Worm (Caenorhabditis elegans) whole organism, late embryonic: ENCODE measurements around the gene F13C5.1.

Source experiments
- C08G9.2 ChIP-seq: sonication (generic microtip); optimal IDR thresholded peaks from 2 replicates; lab custom pipeline; 2016; ENCODE audit warnings: mild to moderate bottlenecking, missing genetic modification characterization, moderate library complexity, missing compliant biosample characterization
- F13H6.1 ChIP-seq: sonication (generic microtip); optimal IDR thresholded peaks from 2 replicates; lab custom pipeline; 2016; ENCODE audit warnings: missing genetic modification characterization, missing compliant biosample characterization
- K02D7.2 ChIP-seq: sonication (generic microtip); optimal IDR thresholded peaks from 2 replicates; lab custom pipeline; 2017; ENCODE audit warnings: mild to moderate bottlenecking, missing genetic modification characterization, missing compliant biosample characterization
- ama-1 ChIP-seq: fragments of 150-350 bp; optimal IDR thresholded peaks from 2 replicates; lab custom pipeline; 2014
- ceh-14 ChIP-seq: sonication (generic microtip); optimal IDR thresholded peaks from 2 replicates; lab custom pipeline; 2016; ENCODE audit warnings: missing genotype, missing genetic modification characterization, missing compliant biosample characterization
- ceh-2 ChIP-seq: sonication (generic microtip); optimal IDR thresholded peaks from 2 replicates; lab custom pipeline; 2016; ENCODE audit warnings: missing genotype, missing genetic modification characterization, missing compliant biosample characterization
- ceh-45 ChIP-seq: fragments of 200-800 bp; sonication (Bioruptor generic); IDR thresholded peaks from 2 replicates; pipeline ENCODE4 v1.3.6; 2022; ENCODE audit warnings: missing genetic modification reagents, missing genetic modification characterization, missing compliant biosample characterization
- ceh-48 ChIP-seq: sonication (generic microtip); optimal IDR thresholded peaks from 2 replicates; lab custom pipeline; 2016; ENCODE audit warnings: missing genetic modification characterization, inconsistent platforms, missing compliant biosample characterization
- che-1 ChIP-seq: sonication (generic microtip); optimal IDR thresholded peaks from 2 replicates; lab custom pipeline; 2016; ENCODE audit warnings: mild to moderate bottlenecking, missing genetic modification characterization, missing compliant biosample characterization
- elt-4 ChIP-seq: sonication (generic microtip); optimal IDR thresholded peaks from 2 replicates; lab custom pipeline; 2016; ENCODE audit warnings: missing genetic modification characterization, missing compliant biosample characterization
- fax-1 ChIP-seq: sonication (generic microtip); optimal IDR thresholded peaks from 2 replicates; lab custom pipeline; 2016; ENCODE audit warnings: missing genotype, missing genetic modification characterization, missing compliant biosample characterization
- fkh-6 ChIP-seq: sonication (generic microtip); optimal IDR thresholded peaks from 2 replicates; lab custom pipeline; 2016; ENCODE audit warnings: missing genetic modification characterization, missing compliant biosample characterization
- hlh-30 ChIP-seq: sonication (generic microtip); optimal IDR thresholded peaks from 2 replicates; lab custom pipeline; 2017; ENCODE audit warnings: antibody characterized with exemption, missing genetic modification characterization, missing compliant biosample characterization; ENCODE audit not compliant: insufficient read depth
- hlh-6 ChIP-seq: sonication (generic microtip); optimal IDR thresholded peaks from 2 replicates; lab custom pipeline; 2016; ENCODE audit warnings: missing genotype, missing genetic modification characterization, missing compliant biosample characterization
- hlh-8 ChIP-seq: sonication (generic microtip); optimal IDR thresholded peaks from 2 replicates; lab custom pipeline; 2016; ENCODE audit warnings: missing genotype, missing genetic modification characterization, missing compliant biosample characterization
- lim-6 ChIP-seq: sonication (generic microtip); optimal IDR thresholded peaks from 2 replicates; lab custom pipeline; 2016; ENCODE audit warnings: missing genetic modification characterization, missing compliant biosample characterization
- lin-11 ChIP-seq: fragments of 200-800 bp; sonication (Bioruptor generic); optimal IDR thresholded peaks from 2 replicates; lab custom pipeline; 2018; ENCODE audit warnings: mild to moderate bottlenecking, missing genetic modification characterization, missing compliant biosample characterization
- nfya-1 ChIP-seq: sonication (generic microtip); optimal IDR thresholded peaks from 2 replicates; lab custom pipeline; 2017; ENCODE audit warnings: missing genetic modification characterization, mild to moderate bottlenecking, missing compliant biosample characterization, antibody characterized with exemption, moderate library complexity
- odd-2 ChIP-seq: sonication (generic microtip); optimal IDR thresholded peaks from 2 replicates; lab custom pipeline; 2017; ENCODE audit warnings: antibody characterized with exemption, mild to moderate bottlenecking, missing genetic modification characterization, missing compliant biosample characterization
- pat-9 ChIP-seq: fragments of 200-800 bp; sonication (Bioruptor generic); optimal IDR thresholded peaks from 2 replicates; lab custom pipeline; 2018; ENCODE audit warnings: mild to moderate bottlenecking, missing genetic modification characterization, moderate library complexity, missing compliant biosample characterization
- pqm-1 ChIP-seq: sonication (generic microtip); optimal IDR thresholded peaks from 2 replicates; lab custom pipeline; 2016; ENCODE audit warnings: missing genetic modification characterization, missing compliant biosample characterization
- pros-1 ChIP-seq: fragments of 150-350 bp; optimal IDR thresholded peaks from 2 replicates; lab custom pipeline; 2014; ENCODE audit warnings: missing biosample characterization, missing genetic modification reagents, missing genetic modification characterization
- ref-2 ChIP-seq: sonication (generic microtip); optimal IDR thresholded peaks from 2 replicates; lab custom pipeline; 2016; ENCODE audit warnings: missing genetic modification characterization, missing compliant biosample characterization
- sox-4 ChIP-seq: sonication (generic microtip); optimal IDR thresholded peaks from 2 replicates; lab custom pipeline; 2017; ENCODE audit warnings: mild to moderate bottlenecking, missing genetic modification characterization, inconsistent platforms, missing compliant biosample characterization
- syd-9 ChIP-seq: sonication (generic microtip); optimal IDR thresholded peaks from 2 replicates; lab custom pipeline; 2016; ENCODE audit warnings: mild to moderate bottlenecking, missing genetic modification characterization, moderate library complexity, missing compliant biosample characterization
- tbx-2 ChIP-seq: sonication (generic microtip); optimal IDR thresholded peaks from 2 replicates; lab custom pipeline; 2016; ENCODE audit warnings: missing genetic modification characterization, missing compliant biosample characterization
- ttx-3 ChIP-seq: sonication (generic microtip); optimal IDR thresholded peaks from 2 replicates; lab custom pipeline; 2016; ENCODE audit warnings: missing genetic modification reagents, missing genetic modification characterization, missing compliant biosample characterization
- unc-3 ChIP-seq, 2 experiments: fragments of 200-800 bp in 1 of 2; sonication (Bioruptor generic) in 1 of 2; sonication (generic microtip) in 1 of 2; conservative IDR thresholded peaks in 1 of 2; optimal IDR thresholded peaks in 1 of 2; 2 replicates each; pipeline versions ENCODE4 v1.3.6 to Lab custom; 2016 to 2022; ENCODE audit warnings: missing compliant biosample characterization in 2 of 2, missing genetic modification characterization in 2 of 2, missing genetic modification reagents in 1 of 2
- unc-86 ChIP-seq: sonication (generic microtip); optimal IDR thresholded peaks from 2 replicates; lab custom pipeline; 2016; ENCODE audit warnings: missing genetic modification characterization, missing compliant biosample characterization
- zip-5 ChIP-seq: sonication (generic microtip); optimal IDR thresholded peaks from 2 replicates; lab custom pipeline; 2016; ENCODE audit warnings: missing genetic modification characterization, missing compliant biosample characterization

Gene F13C5.1

ce11 chrX:573270-573669, 28.7 kb upstream of the F13C5.1 start:
- no peak for TF ChIP-seq unc-3 (GFP tag; conservative IDR thresholded peaks at IDR 0.05; lab: Robert Waterston, UW)
- no peak for TF ChIP-seq unc-3 (tag; optimal IDR thresholded peaks at IDR 0.05; lab: Kevin White, UChicago)

ce11 chrX:575084-575483, 26.9 kb upstream of the F13C5.1 start:
- TF ChIP-seq nfya-1 (tag; lab: Kevin White, UChicago) (no peak), ceh-2 (tag; lab: Kevin White, UChicago) (no peak), ama-1 (no peak), pros-1 (tag; lab: Kevin White, UChicago) (no peak), pat-9 (tag; lab: Kevin White, UChicago) (no peak), syd-9 (no peak), C08G9.2 (tag; lab: Kevin White, UChicago) (no peak)

- no peak for TF ChIP-seq sox-4 (tag; lab: Kevin White, UChicago)
- TF ChIP-seq ceh-48 (tag; lab: Kevin White, UChicago): no peak
- TF ChIP-seq hlh-30 (tag; lab: Kevin White, UChicago): no peak
- no peak for TF ChIP-seq syd-9
- TF ChIP-seq tbx-2 (tag; lab: Kevin White, UChicago): no peak
- TF ChIP-seq, all 69 proteins: peak for 0
Observed at ce11 chrX:581754-582153, 20.2 kb upstream of the F13C5.1 start.

- no peak for TF ChIP-seq che-1 (tag; lab: Kevin White, UChicago)
- no peak for TF ChIP-seq C08G9.2 (tag; lab: Kevin White, UChicago)
- no peak for TF ChIP-seq ceh-45 (GFP tag; lab: Robert Waterston, UW)
- TF ChIP-seq hlh-6 (tag; lab: Kevin White, UChicago): no peak
- no peak for TF ChIP-seq ttx-3 (tag; lab: Kevin White, UChicago)
- TF ChIP-seq sox-4 (tag; lab: Kevin White, UChicago): no peak
- no peak for TF ChIP-seq lim-6 (tag; lab: Kevin White, UChicago)
- no peak for TF ChIP-seq pqm-1 (tag; lab: Kevin White, UChicago)
- TF ChIP-seq nfya-1 (tag; lab: Kevin White, UChicago): no peak
- no peak for TF ChIP-seq K02D7.2 (tag; lab: Kevin White, UChicago)
- TF ChIP-seq zip-5 (tag; lab: Kevin White, UChicago): no peak
- no peak for TF ChIP-seq odd-2 (tag; lab: Kevin White, UChicago)
Observed at ce11 chrX:585598-586217, 16.3 kb upstream of the F13C5.1 start.

ce11 chrX:587798-588197, 14.2 kb upstream of the F13C5.1 start, which contains the start of gene mrp-1:
Gene mrp-1 (minus strand): TSS chrX:587898.
- TF ChIP-seq ceh-45 (GFP tag; lab: Robert Waterston, UW) (no peak), lin-11 (tag; lab: Kevin White, UChicago) (no peak), sox-4 (tag; lab: Kevin White, UChicago) (no peak), unc-86 (tag; lab: Kevin White, UChicago) (no peak), ref-2 (tag; lab: Kevin White, UChicago) (no peak), pqm-1 (tag; lab: Kevin White, UChicago) (no peak), elt-4 (tag; lab: Kevin White, UChicago) (no peak), ttx-3 (tag; lab: Kevin White, UChicago) (no peak), fax-1 (tag; lab: Kevin White, UChicago) (no peak), fkh-6 (tag; lab: Kevin White, UChicago) (no peak), F13H6.1 (no peak)

ce11 chrX:591056-591455, 10.9 kb upstream of the F13C5.1 start:
- TF ChIP-seq unc-86 (tag; lab: Kevin White, UChicago) (no peak), lin-11 (tag; lab: Kevin White, UChicago) (no peak), ama-1 (no peak), ttx-3 (tag; lab: Kevin White, UChicago) (no peak), hlh-8 (tag; lab: Kevin White, UChicago) (no peak), ceh-14 (tag; lab: Kevin White, UChicago) (no peak), hlh-6 (tag; lab: Kevin White, UChicago) (no peak), pqm-1 (tag; lab: Kevin White, UChicago) (no peak)
